Worm (Caenorhabditis elegans) whole organism, young adult: Measurements from ENCODE around the gene C01G10.1.

Experiments used
- B0035.1 ChIP-seq: sonication (generic microtip); optimal IDR thresholded peaks from 2 replicates; lab custom pipeline; 2016; ENCODE audit warnings: missing genetic modification characterization, mild to moderate bottlenecking, missing compliant biosample characterization, missing genotype, missing genetic modification reagents
- B0336.3 ChIP-seq: fragments of 200-800 bp; sonication (Bioruptor generic); IDR thresholded peaks from 2 replicates; pipeline ENCODE4 v1.3.6; 2022; ENCODE audit warnings: missing genetic modification characterization, missing compliant biosample characterization
- C06A6.2 ChIP-seq: fragments of 200-800 bp; sonication (Bioruptor generic); conservative IDR thresholded peaks from 2 replicates; pipeline ENCODE4 v1.3.6; 2022; ENCODE audit warnings: missing genetic modification characterization, missing compliant biosample characterization
- C17E4.6 ChIP-seq: fragments of 200-800 bp; sonication (Bioruptor generic); IDR thresholded peaks from 2 replicates; pipeline ENCODE4 v1.3.6; 2022; ENCODE audit warnings: missing genetic modification reagents, missing genetic modification characterization, missing compliant biosample characterization
- F23B12.7 ChIP-seq: sonication (generic microtip); optimal IDR thresholded peaks from 2 replicates; lab custom pipeline; 2017; ENCODE audit warnings: missing genetic modification characterization, mild to moderate bottlenecking, missing compliant biosample characterization, antibody characterized with exemption, moderate library complexity; ENCODE audit not compliant: insufficient read depth
- F37B4.10 ChIP-seq: fragments of 200-800 bp; sonication (Bioruptor generic); IDR thresholded peaks from 2 replicates; pipeline ENCODE4 v1.3.6; 2022; ENCODE audit warnings: missing genetic modification characterization, missing compliant biosample characterization
- K11D2.4 ChIP-seq: fragments of 200-800 bp; sonication (Bioruptor generic); IDR thresholded peaks from 2 replicates; pipeline ENCODE4 v1.3.6; 2022; ENCODE audit warnings: missing genetic modification reagents, missing genetic modification characterization, missing compliant biosample characterization
- K12H6.12 ChIP-seq: fragments of 200-800 bp; sonication (Bioruptor generic); optimal IDR thresholded peaks from 2 replicates; lab custom pipeline; 2018; ENCODE audit warnings: mild to moderate bottlenecking, missing genetic modification characterization, missing compliant biosample characterization
- T07F8.4 ChIP-seq: sonication (generic microtip); optimal IDR thresholded peaks from 2 replicates; lab custom pipeline; 2016; ENCODE audit warnings: mild to moderate bottlenecking, missing genetic modification characterization, moderate library complexity, missing compliant biosample characterization
- T26A5.8 ChIP-seq: sonication (generic microtip); optimal IDR thresholded peaks from 2 replicates; lab custom pipeline; 2016; ENCODE audit warnings: missing genetic modification characterization, missing compliant biosample characterization
- Y79H2A.3 ChIP-seq: fragments of 200-800 bp; sonication (Bioruptor generic); conservative IDR thresholded peaks from 2 replicates; pipeline ENCODE4 v1.3.6; 2022; ENCODE audit warnings: missing genetic modification reagents, missing genetic modification characterization, missing compliant biosample characterization
- Y95B8A.8 ChIP-seq: fragments of 200-800 bp; sonication (Bioruptor generic); IDR thresholded peaks from 2 replicates; pipeline ENCODE4 v1.3.6; 2022; ENCODE audit warnings: missing genetic modification reagents, missing genetic modification characterization, missing compliant biosample characterization
- akir-1 ChIP-seq: fragments of 200-800 bp; sonication (Bioruptor generic); optimal IDR thresholded peaks from 2 replicates; lab custom pipeline; 2018; ENCODE audit warnings: mild to moderate bottlenecking, missing genetic modification characterization, moderate library complexity, missing compliant biosample characterization
- attf-5 ChIP-seq: fragments of 200-800 bp; sonication (Bioruptor generic); optimal IDR thresholded peaks from 2 replicates; lab custom pipeline; 2018; ENCODE audit warnings: mild to moderate bottlenecking, missing genetic modification characterization, missing compliant biosample characterization
- bed-1 ChIP-seq: fragments of 200-800 bp; sonication (Bioruptor generic); IDR thresholded peaks from 2 replicates; pipeline ENCODE4 v1.3.6; 2022; ENCODE audit warnings: missing genetic modification reagents, missing genetic modification characterization, missing compliant biosample characterization
- ccch-3 ChIP-seq: fragments of 200-800 bp; sonication (Bioruptor generic); optimal IDR thresholded peaks from 2 replicates; lab custom pipeline; 2018; ENCODE audit warnings: mild to moderate bottlenecking, missing genetic modification characterization, missing compliant biosample characterization
- ceh-27 ChIP-seq: fragments of 200-800 bp; sonication (Bioruptor generic); optimal IDR thresholded peaks from 2 replicates; lab custom pipeline; 2018; ENCODE audit warnings: mild to moderate bottlenecking, missing genetic modification characterization, moderate library complexity, missing compliant biosample characterization
- ceh-91 ChIP-seq: fragments of 200-800 bp; sonication (Bioruptor generic); IDR thresholded peaks from 2 replicates; pipeline ENCODE4 v1.3.6; 2022; ENCODE audit warnings: missing genetic modification reagents, missing genetic modification characterization, missing compliant biosample characterization
- chd-7 ChIP-seq: sonication (generic microtip); optimal IDR thresholded peaks from 2 replicates; lab custom pipeline; 2016; ENCODE audit warnings: mild to moderate bottlenecking, missing genetic modification characterization, moderate library complexity, missing compliant biosample characterization
- die-1 ChIP-seq: sonication (generic microtip); optimal IDR thresholded peaks from 2 replicates; lab custom pipeline; 2016; ENCODE audit warnings: missing genotype, mild to moderate bottlenecking, missing genetic modification characterization, missing compliant biosample characterization
- dpff-1 ChIP-seq: sonication (generic microtip); optimal IDR thresholded peaks from 2 replicates; lab custom pipeline; 2017; ENCODE audit warnings: mild to moderate bottlenecking, missing genetic modification characterization, missing compliant biosample characterization
- egl-44 ChIP-seq: fragments of 200-800 bp; sonication (Bioruptor generic); IDR thresholded peaks from 2 replicates; pipeline ENCODE4 v1.3.6; 2022; ENCODE audit warnings: missing genetic modification reagents, missing genetic modification characterization, missing compliant biosample characterization
- egrh-3 ChIP-seq: fragments of 200-800 bp; sonication (Bioruptor generic); IDR thresholded peaks from 2 replicates; pipeline ENCODE4 v1.3.6; 2022; ENCODE audit warnings: missing genetic modification reagents, missing genetic modification characterization, missing compliant biosample characterization
- him-1 ChIP-seq: sonication (generic microtip); optimal IDR thresholded peaks from 2 replicates; lab custom pipeline; 2016; ENCODE audit warnings: missing genotype, missing genetic modification reagents, missing genetic modification characterization, missing compliant biosample characterization
- hmg-1.2 ChIP-seq: fragments of 200-800 bp; sonication (Bioruptor generic); IDR thresholded peaks from 2 replicates; pipeline ENCODE4 v1.3.6; 2022; ENCODE audit warnings: missing genetic modification reagents, missing genetic modification characterization, missing compliant biosample characterization
- hrde-1 ChIP-seq: sonication (generic microtip); optimal IDR thresholded peaks from 2 replicates; lab custom pipeline; 2016; ENCODE audit warnings: missing genetic modification characterization, mild to moderate bottlenecking, missing compliant biosample characterization, moderate library complexity, missing genotype, missing genetic modification reagents, borderline replicate concordance
- lin-40 ChIP-seq: sonication (generic microtip); optimal IDR thresholded peaks from 2 replicates; lab custom pipeline; 2016; ENCODE audit warnings: missing genetic modification characterization, mild to moderate bottlenecking, missing compliant biosample characterization, missing genotype, missing genetic modification reagents
- lin-54 ChIP-seq: fragments of 200-800 bp; sonication (Bioruptor generic); optimal IDR thresholded peaks from 2 replicates; lab custom pipeline; 2018; ENCODE audit warnings: mild to moderate bottlenecking, missing genetic modification characterization, missing compliant biosample characterization
- lsl-1 ChIP-seq: fragments of 200-800 bp; sonication (Bioruptor generic); optimal IDR thresholded peaks from 2 replicates; lab custom pipeline; 2018; ENCODE audit warnings: mild to moderate bottlenecking, missing genetic modification characterization, moderate library complexity, missing compliant biosample characterization
- lsy-27 ChIP-seq: sonication (generic microtip); optimal IDR thresholded peaks from 2 replicates; lab custom pipeline; 2017; ENCODE audit warnings: missing genetic modification characterization, mild to moderate bottlenecking, missing compliant biosample characterization, antibody characterized with exemption, missing genotype, borderline replicate concordance; ENCODE audit not compliant: insufficient read depth
- madf-6 ChIP-seq: fragments of 200-800 bp; sonication (Bioruptor generic); IDR thresholded peaks from 2 replicates; pipeline ENCODE4 v1.3.6; 2022; ENCODE audit warnings: missing genetic modification reagents, missing genetic modification characterization, missing compliant biosample characterization
- madf-8 ChIP-seq: fragments of 200-800 bp; sonication (Bioruptor generic); conservative IDR thresholded peaks from 2 replicates; pipeline ENCODE4 v1.3.6; 2022; ENCODE audit warnings: missing genetic modification reagents, missing genetic modification characterization, missing compliant biosample characterization
- mxl-1 ChIP-seq: sonication (generic microtip); optimal IDR thresholded peaks from 2 replicates; lab custom pipeline; 2016; ENCODE audit warnings: missing genetic modification characterization, missing compliant biosample characterization
- nfya-2 ChIP-seq: fragments of 200-800 bp; sonication (Bioruptor generic); IDR thresholded peaks from 2 replicates; pipeline ENCODE4 v1.3.6; 2022; ENCODE audit warnings: missing genetic modification reagents, missing genetic modification characterization, missing compliant biosample characterization
- nhr-27 ChIP-seq: fragments of 200-800 bp; sonication (Bioruptor generic); optimal IDR thresholded peaks from 2 replicates; lab custom pipeline; 2018; ENCODE audit warnings: mild to moderate bottlenecking, missing genetic modification characterization, moderate library complexity, missing compliant biosample characterization
- nhr-90 ChIP-seq: sonication (generic microtip); optimal IDR thresholded peaks from 2 replicates; lab custom pipeline; 2016; ENCODE audit warnings: missing genotype, mild to moderate bottlenecking, missing genetic modification characterization, missing compliant biosample characterization
- pbrm-1 ChIP-seq: fragments of 200-800 bp; sonication (Bioruptor generic); IDR thresholded peaks from 2 replicates; pipeline ENCODE4 v1.3.6; 2022; ENCODE audit warnings: missing genetic modification reagents, missing genetic modification characterization, missing compliant biosample characterization
- pha-4 ChIP-seq: fragments of 150-350 bp; sonication (generic microtip); optimal IDR thresholded peaks from 2 replicates; lab custom pipeline; 2014; ENCODE audit warnings: missing biosample characterization, missing genetic modification reagents, missing genetic modification characterization
- rcor-1 ChIP-seq: fragments of 200-800 bp; sonication (Bioruptor generic); IDR thresholded peaks from 2 replicates; pipeline ENCODE4 v1.3.6; 2022; ENCODE audit warnings: missing genetic modification reagents, missing genetic modification characterization, missing compliant biosample characterization
- repo-1 ChIP-seq: sonication (generic microtip); optimal IDR thresholded peaks from 2 replicates; lab custom pipeline; 2017; ENCODE audit warnings: mild to moderate bottlenecking, missing genetic modification characterization, missing compliant biosample characterization
- rpc-1 ChIP-seq, 2 experiments: fragments of 150-350 bp in 1 of 2; sonication (generic microtip) in 1 of 2; optimal IDR thresholded peaks; 2 replicates each; lab custom pipeline; 2014 to 2018; ENCODE audit warnings: missing biosample characterization in 1 of 2, missing genetic modification characterization in 1 of 2, missing genetic modification reagents in 1 of 2, missing genotype in 1 of 2
- snpc-3.4 ChIP-seq: sonication (generic microtip); optimal IDR thresholded peaks from 2 replicates; lab custom pipeline; 2017; ENCODE audit warnings: missing genetic modification characterization, mild to moderate bottlenecking, missing compliant biosample characterization, antibody characterized with exemption, moderate library complexity, missing genotype, missing genetic modification reagents
- somi-1 ChIP-seq: fragments of 200-800 bp; sonication (Bioruptor generic); optimal IDR thresholded peaks from 2 replicates; lab custom pipeline; 2018; ENCODE audit warnings: mild to moderate bottlenecking, missing genetic modification characterization, missing compliant biosample characterization
- sptf-2 ChIP-seq: fragments of 200-800 bp; sonication (Bioruptor generic); optimal IDR thresholded peaks from 2 replicates; lab custom pipeline; 2018; ENCODE audit warnings: mild to moderate bottlenecking, missing genetic modification characterization, missing compliant biosample characterization
- tbp1 ChIP-seq: fragments of 200-800 bp; sonication (Bioruptor generic); optimal IDR thresholded peaks from 2 replicates; lab custom pipeline; 2018; ENCODE audit warnings: mild to moderate bottlenecking, missing genetic modification characterization, missing compliant biosample characterization
- zfh-2 ChIP-seq: fragments of 200-800 bp; sonication (Bioruptor generic); conservative IDR thresholded peaks from 2 replicates; pipeline ENCODE4 v1.3.6; 2022; ENCODE audit warnings: missing genetic modification reagents, missing genetic modification characterization, missing compliant biosample characterization
- zim-3 ChIP-seq: sonication (generic microtip); optimal IDR thresholded peaks from 2 replicates; lab custom pipeline; 2017; ENCODE audit warnings: mild to moderate bottlenecking, missing genetic modification characterization, moderate library complexity, missing compliant biosample characterization
- ztf-26 ChIP-seq: sonication (generic microtip); optimal IDR thresholded peaks from 2 replicates; lab custom pipeline; 2017; ENCODE audit warnings: missing genetic modification characterization, missing compliant biosample characterization

Gene C01G10.1

ce11 chrV:15059534-15059933, 40.0 kb upstream of the C01G10.1 start, which contains the start of the genes mcm-3 and C25D7.15 (continued):
- TF ChIP-seq lin-54 (GFP tag; lab: Kevin White, UChicago) = peak; percentile 80
- TF ChIP-seq rcor-1 (GFP tag; lab: Robert Waterston, UW) = peak; percentile 50
- TF ChIP-seq akir-1 (GFP tag; lab: Kevin White, UChicago) = no peak
- no peak for TF ChIP-seq F23B12.7 (tag; lab: Kevin White, UChicago)
- peak; percentile 89 for TF ChIP-seq ceh-91 (GFP tag; lab: Robert Waterston, UW)
- TF ChIP-seq somi-1 = no peak
- TF ChIP-seq ceh-27 (GFP tag; lab: Kevin White, UChicago) = no peak
- no peak for TF ChIP-seq die-1 (tag; lab: Kevin White, UChicago)
- no peak for TF ChIP-seq ztf-26 (tag; lab: Kevin White, UChicago)
- no peak for TF ChIP-seq nfya-2 (GFP tag; lab: Robert Waterston, UW)
- peak; percentile 84 for TF ChIP-seq snpc-3.4 (tag; lab: Kevin White, UChicago)
- no peak for TF ChIP-seq hrde-1
- no peak for TF ChIP-seq B0035.1 (tag; lab: Kevin White, UChicago)
- TF ChIP-seq F37B4.10 (GFP tag; lab: Robert Waterston, UW) = no peak
- TF ChIP-seq lsl-1 (GFP tag; lab: Kevin White, UChicago) = peak; percentile 78
- TF ChIP-seq K12H6.12 (tag; lab: Kevin White, UChicago) = no peak
- TF ChIP-seq zfh-2 (GFP tag; lab: Robert Waterston, UW) = no peak
- TF ChIP-seq hmg-1.2 (GFP tag; lab: Robert Waterston, UW) = peak; percentile 46; the same call in 1 of the 2 replicates
- TF ChIP-seq pbrm-1 (GFP tag; lab: Robert Waterston, UW) = peak; percentile 63; the same call in 1 of the 2 replicates
- no peak for TF ChIP-seq bed-1
- TF ChIP-seq pha-4 (tag; lab: Kevin White, UChicago) = no peak
- TF ChIP-seq tbp1 (GFP tag; lab: Kevin White, UChicago) = peak; percentile 55
- TF ChIP-seq lsy-27 (tag; lab: Kevin White, UChicago) = no peak
- peak; percentile 53 for TF ChIP-seq him-1 (tag; lab: Kevin White, UChicago)
- no peak for TF ChIP-seq T07F8.4 (tag; lab: Kevin White, UChicago)
- TF ChIP-seq mxl-1 (tag; lab: Kevin White, UChicago) = no peak
- no peak for TF ChIP-seq ccch-3 (GFP tag; lab: Kevin White, UChicago)
- peak; percentile 50; the same call in 1 of the 2 replicates for TF ChIP-seq B0336.3 (GFP tag; lab: Robert Waterston, UW)
- no peak for TF ChIP-seq nhr-27
- no peak for TF ChIP-seq egl-44
- no peak for TF ChIP-seq C17E4.6 (GFP tag; lab: Robert Waterston, UW)
- TF ChIP-seq lin-40 (tag; lab: Kevin White, UChicago) = no peak
- no peak for TF ChIP-seq attf-5 (GFP tag; lab: Kevin White, UChicago)
- no peak for TF ChIP-seq Y79H2A.3 (GFP tag; lab: Robert Waterston, UW)
- no peak for TF ChIP-seq egrh-3 (GFP tag; lab: Robert Waterston, UW)
- no peak for TF ChIP-seq dpff-1 (tag; lab: Kevin White, UChicago)
- no peak for TF ChIP-seq chd-7 (tag; lab: Kevin White, UChicago)
- no peak for TF ChIP-seq sptf-2 (GFP tag; lab: Kevin White, UChicago)
- TF ChIP-seq madf-6 (GFP tag; lab: Robert Waterston, UW) = peak; percentile 97
- no peak for TF ChIP-seq C06A6.2 (GFP tag; lab: Robert Waterston, UW)
- no peak for TF ChIP-seq T26A5.8 (tag; lab: Kevin White, UChicago)
- TF ChIP-seq rpc-1 (optimal IDR thresholded peaks at IDR 0.05; lab: Kevin White, UChicago) = no peak
- TF ChIP-seq rpc-1 (tag; optimal IDR thresholded peaks at IDR 0.05; lab: Kevin White, UChicago) = no peak
- no peak for TF ChIP-seq nhr-90 (tag; lab: Kevin White, UChicago)
- no peak for TF ChIP-seq repo-1
- peak; percentile 61; the same call in 1 of the 2 replicates for TF ChIP-seq Y95B8A.8
- TF ChIP-seq zim-3 (tag; lab: Kevin White, UChicago) = no peak
- no peak for TF ChIP-seq K11D2.4 (GFP tag; lab: Robert Waterston, UW)
- peak; percentile 90 for TF ChIP-seq madf-8 (GFP tag; lab: Robert Waterston, UW)
